Worm (Caenorhabditis elegans) whole organism, L1 larva: ENCODE measurements around the gene C33G3.6.

ENCODE experiments used
- F16B12.6 ChIP-seq: fragments of 150-350 bp; optimal IDR thresholded peaks from 2 replicates; lab custom pipeline; 2014; ENCODE audit warnings: missing biosample characterization, missing genetic modification characterization
- Y116A8C.19 ChIP-seq: sonication (generic microtip); optimal IDR thresholded peaks from 2 replicates; lab custom pipeline; 2016; ENCODE audit warnings: missing compliant biosample characterization, missing genetic modification characterization, borderline replicate concordance
- aha-1 ChIP-seq: fragments of 150-350 bp; optimal IDR thresholded peaks from 2 replicates; lab custom pipeline; 2014; ENCODE audit warnings: missing biosample characterization, missing genetic modification characterization
- alr-1 ChIP-seq: fragments of 200-800 bp; sonication (Bioruptor generic); optimal IDR thresholded peaks from 2 replicates; lab custom pipeline; 2018; ENCODE audit warnings: borderline replicate concordance, mild to moderate bottlenecking, missing genetic modification characterization, missing compliant biosample characterization
- blmp-1 ChIP-seq: fragments of 150-350 bp; optimal IDR thresholded peaks from 2 replicates; lab custom pipeline; 2014; ENCODE audit warnings: missing biosample characterization, missing genetic modification characterization
- ceh-63 ChIP-seq: fragments of 200-800 bp; sonication (Bioruptor generic); optimal IDR thresholded peaks from 2 replicates; lab custom pipeline; 2018; ENCODE audit warnings: mild to moderate bottlenecking, missing genetic modification characterization, missing compliant biosample characterization
- ceh-8 ChIP-seq: fragments of 200-800 bp; sonication (Bioruptor generic); optimal IDR thresholded peaks from 2 replicates; lab custom pipeline; 2018; ENCODE audit warnings: mild to moderate bottlenecking, missing genetic modification characterization, moderate library complexity, missing compliant biosample characterization
- ceh-82 ChIP-seq, 3 experiments: fragments of 150-350 bp in 1 of 3; sonication (generic microtip) in 2 of 3; optimal IDR thresholded peaks; 2 replicates each; lab custom pipeline; 2014 to 2017; ENCODE audit warnings: missing biosample characterization in 3 of 3, missing genetic modification characterization in 3 of 3
- ceh-88 ChIP-seq: fragments of 200-800 bp; sonication (Bioruptor generic); IDR thresholded peaks from 2 replicates; pipeline ENCODE4 v1.3.6; 2022; ENCODE audit warnings: missing genetic modification characterization, missing compliant biosample characterization
- ces-1 ChIP-seq: fragments of 150-350 bp; optimal IDR thresholded peaks from 2 replicates; lab custom pipeline; 2014; ENCODE audit warnings: missing biosample characterization, missing genetic modification reagents, missing genetic modification characterization
- dpl-1 ChIP-seq, 3 experiments: fragments of 150-350 bp in 2 of 3; sonication (generic microtip) in 1 of 3; optimal IDR thresholded peaks; 2 replicates each; lab custom pipeline; 2014 to 2017; ENCODE audit warnings: missing biosample characterization in 3 of 3, missing genetic modification characterization in 3 of 3, missing genetic modification reagents in 3 of 3
- dsc-1 ChIP-seq: sonication (generic microtip); optimal IDR thresholded peaks from 2 replicates; lab custom pipeline; 2016; ENCODE audit warnings: mild to moderate bottlenecking, missing genetic modification characterization, missing compliant biosample characterization
- efl-3 ChIP-seq: fragments of 200-800 bp; sonication (Bioruptor generic); optimal IDR thresholded peaks from 2 replicates; lab custom pipeline; 2018; ENCODE audit warnings: mild to moderate bottlenecking, missing genetic modification characterization, missing compliant biosample characterization
- egl-13 ChIP-seq: sonication (generic microtip); optimal IDR thresholded peaks from 2 replicates; lab custom pipeline; 2016; ENCODE audit warnings: missing genotype, missing genetic modification reagents, missing genetic modification characterization, missing compliant biosample characterization
- ets-5 ChIP-seq: fragments of 200-800 bp; sonication (Bioruptor generic); IDR thresholded peaks from 2 replicates; pipeline ENCODE4 v1.3.6; 2022; ENCODE audit warnings: missing genetic modification characterization, missing compliant biosample characterization
- fkh-10 ChIP-seq: sonication (generic microtip); optimal IDR thresholded peaks from 2 replicates; lab custom pipeline; 2017; ENCODE audit warnings: missing biosample characterization, missing genetic modification reagents, missing genetic modification characterization
- fkh-4 ChIP-seq: sonication (generic microtip); optimal IDR thresholded peaks from 2 replicates; lab custom pipeline; 2016; ENCODE audit warnings: missing compliant biosample characterization, missing genetic modification characterization, borderline replicate concordance
- fos-1 ChIP-seq: fragments of 150-350 bp; optimal IDR thresholded peaks from 2 replicates; lab custom pipeline; 2014; ENCODE audit warnings: missing biosample characterization, missing genetic modification characterization
- grh-1 ChIP-seq: fragments of 200-800 bp; sonication (Bioruptor generic); IDR thresholded peaks from 2 replicates; pipeline ENCODE4 v1.3.6; 2022; ENCODE audit warnings: missing genetic modification reagents, missing genetic modification characterization, missing compliant biosample characterization
- isw-1 ChIP-seq: fragments of 200-800 bp; sonication (Bioruptor generic); IDR thresholded peaks from 2 replicates; pipeline ENCODE4 v1.3.6; 2022; ENCODE audit warnings: missing genetic modification characterization, missing compliant biosample characterization
- lin-13 ChIP-seq: fragments of 150-350 bp; optimal IDR thresholded peaks from 2 replicates; lab custom pipeline; 2014; ENCODE audit warnings: missing biosample characterization, missing genetic modification reagents, missing genetic modification characterization
- lin-14 ChIP-seq: fragments of 200-800 bp; sonication (Bioruptor generic); optimal IDR thresholded peaks from 2 replicates; lab custom pipeline; 2018; ENCODE audit warnings: mild to moderate bottlenecking, missing genetic modification characterization, moderate library complexity, missing compliant biosample characterization
- lin-15B ChIP-seq: fragments of 150-350 bp; sonication (generic microtip); optimal IDR thresholded peaks from 3 replicates; lab custom pipeline; 2014; ENCODE audit warnings: missing biosample characterization, missing genetic modification characterization
- lin-35 ChIP-seq, 2 experiments: fragments of 150-350 bp; optimal IDR thresholded peaks; 2 replicates each; lab custom pipeline; 2014; ENCODE audit warnings: missing biosample characterization in 2 of 2, missing genetic modification characterization in 2 of 2, missing genetic modification reagents in 2 of 2
- mdl-1 ChIP-seq, 2 experiments: fragments of 150-350 bp; optimal IDR thresholded peaks; 2 replicates each; lab custom pipeline; 2014 to 2017; ENCODE audit warnings: missing biosample characterization in 2 of 2, missing genetic modification characterization in 2 of 2, inconsistent platforms in 1 of 2
- nhr-71 ChIP-seq: sonication (generic microtip); optimal IDR thresholded peaks from 2 replicates; lab custom pipeline; 2016; ENCODE audit warnings: mild to moderate bottlenecking, missing genetic modification characterization, moderate library complexity, missing compliant biosample characterization
- nhr-90 ChIP-seq: sonication (generic microtip); optimal IDR thresholded peaks from 2 replicates; lab custom pipeline; 2016; ENCODE audit warnings: mild to moderate bottlenecking, missing genetic modification characterization, missing compliant biosample characterization; ENCODE audit not compliant: poor library complexity
- pag-3 ChIP-seq: sonication (generic microtip); optimal IDR thresholded peaks from 2 replicates; lab custom pipeline; 2017; ENCODE audit warnings: missing genetic modification characterization, mild to moderate bottlenecking, missing compliant biosample characterization, antibody characterized with exemption, borderline replicate concordance; ENCODE audit not compliant: insufficient read depth
- rnt-1 ChIP-seq: sonication (generic microtip); optimal IDR thresholded peaks from 2 replicates; lab custom pipeline; 2016; ENCODE audit warnings: mild to moderate bottlenecking, missing genetic modification characterization, moderate library complexity, missing compliant biosample characterization
- snpc-4 ChIP-seq: fragments of 150-350 bp; optimal IDR thresholded peaks from 2 replicates; lab custom pipeline; 2014; ENCODE audit warnings: missing biosample characterization, missing genetic modification characterization
- snu-23 ChIP-seq: sonication (generic microtip); optimal IDR thresholded peaks from 2 replicates; lab custom pipeline; 2016; ENCODE audit warnings: missing genetic modification characterization, missing compliant biosample characterization
- sup-37 ChIP-seq: fragments of 200-800 bp; sonication (Bioruptor generic); optimal IDR thresholded peaks from 2 replicates; lab custom pipeline; 2018; ENCODE audit warnings: mild to moderate bottlenecking, missing genetic modification characterization, missing compliant biosample characterization
- unc-86 ChIP-seq: sonication (generic microtip); optimal IDR thresholded peaks from 2 replicates; lab custom pipeline; 2016; ENCODE audit warnings: missing genetic modification characterization, missing compliant biosample characterization
- vab-15 ChIP-seq: sonication (generic microtip); optimal IDR thresholded peaks from 2 replicates; lab custom pipeline; 2017; ENCODE audit warnings: missing genotype, mild to moderate bottlenecking, missing genetic modification characterization, missing compliant biosample characterization
- xbp-1 ChIP-seq: sonication (generic microtip); optimal IDR thresholded peaks from 2 replicates; lab custom pipeline; 2016; ENCODE audit warnings: missing genetic modification characterization, missing compliant biosample characterization
- zag-1 ChIP-seq: fragments of 150-350 bp; optimal IDR thresholded peaks from 2 replicates; lab custom pipeline; 2014; ENCODE audit warnings: missing biosample characterization, missing genetic modification characterization
- ztf-11 ChIP-seq, 2 experiments: sonication (generic microtip); optimal IDR thresholded peaks; 2 replicates each; lab custom pipeline; 2016 to 2017; ENCODE audit warnings: missing genetic modification characterization in 2 of 2, missing biosample characterization in 1 of 2, missing compliant biosample characterization in 1 of 2
- ztf-4 ChIP-seq: fragments of 150-350 bp; optimal IDR thresholded peaks from 2 replicates; lab custom pipeline; 2014; ENCODE audit warnings: missing biosample characterization, missing genetic modification characterization

C33G3.6 gene

DNA sequence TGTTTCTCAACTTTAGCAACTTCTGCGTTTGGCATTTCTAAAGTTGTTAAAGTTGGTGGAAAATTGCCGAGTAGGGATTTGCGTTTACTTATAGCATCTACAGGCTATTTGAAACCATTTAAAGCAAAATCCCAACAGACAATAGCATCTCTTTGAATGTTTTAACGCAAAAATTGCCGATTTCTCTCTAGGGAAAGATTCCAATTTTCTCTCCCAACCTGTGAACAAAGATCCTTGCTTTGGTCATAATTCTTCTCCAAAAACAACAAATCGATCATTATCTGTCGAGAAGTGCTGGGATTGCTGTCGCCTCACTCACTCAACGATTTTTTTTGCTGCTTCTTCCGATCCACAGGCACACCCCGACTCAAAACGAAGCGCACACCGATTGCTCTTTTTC lies 30.4 kb downstream of the C33G3.6 start:
- TF ChIP-seq ceh-88 (GFP tag; lab: Robert Waterston, UW) = no peak
- no peak for TF ChIP-seq F16B12.6
- no peak for TF ChIP-seq pag-3
- no peak for TF ChIP-seq mdl-1 (tag; optimal IDR thresholded peaks at IDR 0.05; lab: Kevin White, UChicago)
- TF ChIP-seq, all 84 proteins: peak for 0

DNA sequence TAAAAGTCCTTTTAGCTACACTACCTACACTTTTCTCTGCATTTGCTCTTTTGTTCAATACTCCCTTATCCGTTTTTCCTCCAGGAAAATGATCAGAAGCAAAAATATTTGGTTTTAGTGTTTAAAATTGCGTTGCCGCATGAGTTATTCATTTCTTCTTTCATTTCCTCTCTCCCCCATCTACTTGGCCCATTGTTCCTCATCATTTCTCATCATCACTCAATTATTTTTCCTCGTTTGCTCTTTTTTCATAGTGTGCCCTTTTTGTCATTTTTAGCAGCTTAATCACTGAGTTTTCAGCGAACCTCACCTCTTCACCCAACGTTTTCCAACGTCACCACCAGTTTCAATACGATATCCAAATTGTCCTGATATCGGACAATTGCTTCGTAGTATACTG lies 34.9 kb downstream of the C33G3.6 start, which contains the start of gene dyc-1:
Gene dyc-1, plus strand, starts transcription at position 301 of the 400 bp plus-strand sequence.
- TF ChIP-seq unc-86 (tag; lab: Kevin White, UChicago) (no peak), fkh-10 (GFP tag; lab: Kevin White, UChicago) (peak; percentile 15)

DNA sequence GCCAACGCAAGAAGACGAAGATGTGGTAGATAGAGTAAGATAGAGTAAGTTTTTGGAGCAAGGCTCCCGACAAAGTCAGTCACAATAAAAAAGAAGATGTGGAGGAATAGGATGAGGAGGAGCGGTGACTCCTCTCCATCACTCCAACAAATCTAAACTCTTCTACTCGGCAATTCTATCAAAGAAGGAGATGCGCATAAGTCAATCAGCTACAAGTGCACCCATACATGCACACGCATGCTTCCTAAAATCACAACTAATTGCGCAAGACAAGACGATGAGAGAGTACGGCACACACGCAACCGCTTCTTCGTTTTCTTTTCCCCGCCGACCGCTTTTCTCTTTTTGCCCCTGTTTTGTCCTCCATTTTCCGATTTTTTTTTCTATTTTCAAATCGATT lies 36.5 kb downstream of the C33G3.6 start:
- TF ChIP-seq lin-15B = no peak
- no peak for TF ChIP-seq ztf-11 (tag; optimal IDR thresholded peaks at IDR 0.05; lab: Kevin White, UChicago)
- no peak for TF ChIP-seq pag-3
- no peak for TF ChIP-seq efl-3
- no peak for TF ChIP-seq ets-5 (GFP tag; lab: Robert Waterston, UW)
- TF ChIP-seq snu-23 (GFP tag; lab: Kevin White, UChicago) = no peak
- no peak for TF ChIP-seq isw-1 (GFP tag; lab: Robert Waterston, UW)
- TF ChIP-seq ztf-4 (tag; lab: Kevin White, UChicago) = no peak
- TF ChIP-seq nhr-90 = no peak
- peak; percentile 34 for TF ChIP-seq ceh-8 (GFP tag; lab: Kevin White, UChicago)
- peak; percentile 55 for TF ChIP-seq lin-14 (GFP tag; lab: Kevin White, UChicago)
- TF ChIP-seq dsc-1 (tag; lab: Kevin White, UChicago) = no peak
- TF ChIP-seq fkh-10 (GFP tag; lab: Kevin White, UChicago) = peak; percentile 74
- TF ChIP-seq ces-1 = no peak
- TF ChIP-seq grh-1 = no peak
- TF ChIP-seq snpc-4 (tag; lab: Kevin White, UChicago) = no peak
- TF ChIP-seq ceh-82 (tag; optimal IDR thresholded peaks at IDR 0.05; lab: Kevin White, UChicago) = no peak
- TF ChIP-seq, all 84 proteins: peak for 3

DNA sequence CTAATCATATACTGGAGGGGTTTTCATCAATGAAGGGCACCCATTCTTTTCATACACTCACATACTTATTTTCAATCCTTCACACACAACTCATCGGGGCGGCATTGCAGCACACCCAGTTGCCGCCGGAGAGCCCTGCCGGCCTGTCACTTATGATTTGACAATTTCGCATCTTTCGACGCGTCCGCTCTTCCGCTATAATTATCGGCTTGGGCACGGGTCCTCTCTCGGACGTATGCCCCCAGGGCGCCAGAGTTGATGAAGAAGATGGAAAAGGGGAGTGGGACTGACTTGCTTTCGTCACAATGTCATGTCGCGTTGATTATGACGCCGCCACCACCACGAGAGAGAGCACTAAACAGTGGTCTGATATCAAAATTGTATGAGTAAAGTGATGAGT lies 39.8 kb downstream of the C33G3.6 start:
- TF ChIP-seq pag-3 = no peak
- no peak for TF ChIP-seq ceh-63
- peak; percentile 25 for TF ChIP-seq nhr-71 (tag; lab: Kevin White, UChicago)
- TF ChIP-seq aha-1 (tag; lab: Kevin White, UChicago) = no peak
- TF ChIP-seq zag-1 (tag; lab: Kevin White, UChicago) = no peak
- peak; percentile 61 for TF ChIP-seq ceh-8 (GFP tag; lab: Kevin White, UChicago)
- peak; percentile 75 for TF ChIP-seq lin-14 (GFP tag; lab: Kevin White, UChicago)
- TF ChIP-seq, all 84 proteins: peak for 3

DNA sequence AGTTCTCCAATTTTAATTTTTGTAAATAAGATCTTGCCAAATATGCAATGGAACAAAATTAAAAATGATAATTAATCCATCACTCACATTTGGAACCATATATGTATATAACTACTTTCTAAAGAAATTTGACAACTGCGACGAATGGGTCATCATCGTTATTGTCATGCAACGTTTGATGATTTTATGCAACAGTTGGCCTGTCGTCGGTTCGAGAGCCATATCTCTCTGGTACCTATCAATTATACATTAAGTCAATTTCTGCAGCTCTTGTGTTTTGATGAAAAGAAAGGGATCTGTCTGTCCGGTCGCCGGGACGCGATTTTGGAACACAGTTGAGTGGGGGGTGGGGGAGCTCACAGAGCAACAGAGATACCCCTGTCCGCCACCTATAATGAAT lies 44.8 kb downstream of the C33G3.6 start:
- TF ChIP-seq Y116A8C.19 = no peak
- no peak for TF ChIP-seq fkh-4 (tag; lab: Kevin White, UChicago)
- TF ChIP-seq fos-1 (tag; lab: Kevin White, UChicago) = no peak
- TF ChIP-seq ces-1 = no peak
- no peak for TF ChIP-seq alr-1 (tag; lab: Kevin White, UChicago)
- no peak for TF ChIP-seq dpl-1 (GFP tag; optimal IDR thresholded peaks at IDR 0.05; lab: Kevin White, UChicago)
- no peak for TF ChIP-seq fkh-10 (GFP tag; lab: Kevin White, UChicago)
- no peak for TF ChIP-seq rnt-1
- no peak for TF ChIP-seq sup-37 (GFP tag; lab: Kevin White, UChicago)
- TF ChIP-seq ztf-4 (tag; lab: Kevin White, UChicago) = no peak

DNA sequence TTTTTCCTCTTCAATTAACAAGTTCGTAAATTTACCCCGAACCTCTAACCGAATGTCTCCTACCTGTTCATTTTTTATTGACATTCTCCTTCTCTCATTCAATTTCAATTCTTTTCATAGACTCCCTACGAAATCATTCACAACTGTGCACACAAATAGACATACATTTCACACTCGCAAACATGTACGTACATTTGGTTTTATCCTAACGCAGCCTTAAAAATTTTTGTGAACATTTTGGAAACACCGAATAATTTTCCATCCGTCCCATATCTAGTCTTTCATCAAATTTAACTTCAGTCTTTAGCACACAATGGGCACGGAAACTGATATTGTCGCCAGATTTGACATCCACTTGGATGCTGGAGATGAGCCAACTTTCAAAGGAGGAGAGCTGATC lies 50.6 kb downstream of the C33G3.6 start, which contains the start of gene arrd-25:
Gene arrd-25, plus strand, starts transcription at position 301 of the 400 bp plus-strand sequence.
- TF ChIP-seq blmp-1 (no peak), xbp-1 (tag; lab: Kevin White, UChicago) (no peak), zag-1 (tag; lab: Kevin White, UChicago) (no peak), lin-35 (GFP tag; optimal IDR thresholded peaks at IDR 0.05; lab: Kevin White, UChicago) (no peak), egl-13 (no peak), lin-13 (GFP tag; lab: Kevin White, UChicago) (no peak), vab-15 (tag; lab: Kevin White, UChicago) (no peak)
